Fruit fly (Drosophila melanogaster) whole organism, embryonic: ENCODE data around the gene Mocs1.
A peak's percentile ranks its signal among the peaks of the same experiment; 100 is the strongest.

Experiments used
- Bteb2 ChIP-seq: fragments of 200-800 bp; sonication (Bioruptor generic); optimal IDR thresholded peaks from 2 replicates; lab custom pipeline; 2016; ENCODE audit warnings: missing biosample characterization, missing genetic modification characterization
- CG10959 ChIP-seq: fragments of 200-800 bp; sonication (Bioruptor generic); IDR thresholded peaks from 2 replicates; pipeline ENCODE4 v1.3.6; 2022; ENCODE audit warnings: missing biosample characterization, missing genetic modification characterization
- CG12391 ChIP-seq: fragments of 200-800 bp; sonication (Bioruptor generic); optimal IDR thresholded peaks from 3 replicates; lab custom pipeline; 2018; ENCODE audit warnings: missing biosample characterization, mild to moderate bottlenecking, missing genetic modification characterization, moderate library complexity
- CG14667 ChIP-seq: fragments of 200-800 bp; sonication (Bioruptor generic); IDR thresholded peaks from 2 replicates; pipeline ENCODE4 v1.3.6; 2022; ENCODE audit warnings: missing biosample characterization, missing genetic modification characterization
- CG15011 ChIP-seq: fragments of 200-800 bp; sonication (Bioruptor generic); optimal IDR thresholded peaks from 3 replicates; lab custom pipeline; 2018; ENCODE audit warnings: missing biosample characterization, mild to moderate bottlenecking, missing genetic modification characterization
- CG15269 ChIP-seq: fragments of 200-800 bp; sonication (Bioruptor generic); optimal IDR thresholded peaks from 2 replicates; lab custom pipeline; 2018; ENCODE audit warnings: missing biosample characterization, mild to moderate bottlenecking, missing genetic modification characterization, moderate library complexity
- CG15696 ChIP-seq: fragments of 200-800 bp; sonication (Bioruptor generic); optimal IDR thresholded peaks from 2 replicates; lab custom pipeline; 2019; ENCODE audit warnings: missing biosample characterization, mild to moderate bottlenecking, missing genetic modification characterization, moderate library complexity
- CG17361 ChIP-seq: fragments of 200-800 bp; sonication (Bioruptor generic); IDR thresholded peaks from 3 replicates; pipeline ENCODE4 v1.3.6; 2022; ENCODE audit warnings: missing biosample characterization, missing genetic modification characterization
- CG17829 ChIP-seq: fragments of 200-800 bp; optimal IDR thresholded peaks from 2 replicates; lab custom pipeline; 2019; ENCODE audit warnings: missing biosample characterization, mild to moderate bottlenecking, missing genetic modification characterization, moderate library complexity
- CG1792 ChIP-seq: fragments of 200-800 bp; sonication (Bioruptor generic); optimal IDR thresholded peaks from 2 replicates; lab custom pipeline; 2016; ENCODE audit warnings: missing biosample characterization, missing genetic modification characterization
- CG2129 ChIP-seq: fragments of 200-800 bp; sonication (Bioruptor generic); IDR thresholded peaks from 2 replicates; pipeline ENCODE4 v1.3.6; 2022; ENCODE audit warnings: missing biosample characterization, missing genetic modification characterization; ENCODE audit not compliant: partially characterized antibody
- CG3065 ChIP-seq: fragments of 200-800 bp; sonication (Bioruptor generic); optimal IDR thresholded peaks from 2 replicates; lab custom pipeline; 2016; ENCODE audit warnings: missing biosample characterization, missing genetic modification characterization
- CG3163 ChIP-seq: fragments of 200-800 bp; sonication (Bioruptor generic); optimal IDR thresholded peaks from 3 replicates; lab custom pipeline; 2016; ENCODE audit warnings: missing biosample characterization, missing genetic modification characterization
- CG32767 ChIP-seq: fragments of 200-800 bp; sonication (Bioruptor generic); IDR thresholded peaks from 2 replicates; pipeline ENCODE4 v1.3.6; 2022; ENCODE audit warnings: missing biosample characterization, missing genetic modification characterization
- CG33213 ChIP-seq: fragments of 200-800 bp; sonication (Bioruptor generic); optimal IDR thresholded peaks from 3 replicates; lab custom pipeline; 2016; ENCODE audit warnings: missing biosample characterization, missing genetic modification characterization
- CG4820 ChIP-seq: fragments of 200-800 bp; sonication (Bioruptor generic); optimal IDR thresholded peaks from 3 replicates; lab custom pipeline; 2016; ENCODE audit warnings: missing biosample characterization, missing genetic modification characterization
- CG6254 ChIP-seq: fragments of 200-800 bp; sonication (Bioruptor generic); optimal IDR thresholded peaks from 3 replicates; lab custom pipeline; 2017; ENCODE audit warnings: mild to moderate bottlenecking, missing biosample characterization, missing genetic modification reagents, missing genetic modification characterization
- CG6272 ChIP-seq: fragments of 200-800 bp; sonication (Bioruptor generic); IDR thresholded peaks from 2 replicates; pipeline ENCODE4 v1.3.6; 2022; ENCODE audit warnings: missing biosample characterization, missing genetic modification characterization
- CG7987 ChIP-seq: fragments of 200-800 bp; sonication (Bioruptor generic); optimal IDR thresholded peaks from 2 replicates; lab custom pipeline; 2018; ENCODE audit warnings: missing biosample characterization, mild to moderate bottlenecking, missing genetic modification characterization, moderate library complexity
- CG8765 ChIP-seq: fragments of 200-800 bp; sonication (Bioruptor generic); IDR thresholded peaks from 2 replicates; pipeline ENCODE4 v1.3.6; 2022; ENCODE audit warnings: missing biosample characterization, missing genetic modification characterization
- Chrac-16 ChIP-seq: fragments of 200-800 bp; sonication (Bioruptor generic); optimal IDR thresholded peaks from 3 replicates; lab custom pipeline; 2016; ENCODE audit warnings: missing biosample characterization, missing genetic modification characterization
- D19B ChIP-seq: fragments of 200-800 bp; sonication (Bioruptor generic); optimal IDR thresholded peaks from 2 replicates; lab custom pipeline; 2017; ENCODE audit warnings: missing biosample characterization, mild to moderate bottlenecking, missing genetic modification characterization
- Dref ChIP-seq: fragments of 200-800 bp; sonication (Bioruptor generic); IDR thresholded peaks from 2 replicates; pipeline ENCODE4 v1.3.6; 2022; ENCODE audit warnings: missing biosample characterization, missing genetic modification characterization
- Ets65A ChIP-seq: fragments of 200-800 bp; sonication (Bioruptor generic); peaks from one replicate; lab custom pipeline; 2016; ENCODE audit warnings: missing biosample characterization, missing genetic modification characterization
- HmgD ChIP-seq: fragments of 200-800 bp; sonication (Bioruptor generic); optimal IDR thresholded peaks from 3 replicates; lab custom pipeline; 2016; ENCODE audit warnings: missing biosample characterization, missing genetic modification characterization
- Hr78 ChIP-seq, 2 experiments: fragments of 200-800 bp in 1 of 2; fragments of >200 bp in 1 of 2; sonication (Bioruptor generic) in 1 of 2; optimal IDR thresholded peaks; 2 replicates each; lab custom pipeline; 2017 to 2019; ENCODE audit warnings: missing biosample characterization in 2 of 2, missing genetic modification characterization in 2 of 2, mild to moderate bottlenecking in 1 of 2, moderate library complexity in 1 of 2
- MTF-1 ChIP-seq: fragments of 200-800 bp; sonication (Bioruptor generic); optimal IDR thresholded peaks from 2 replicates; lab custom pipeline; 2018; ENCODE audit warnings: missing biosample characterization, mild to moderate bottlenecking, missing genetic modification characterization, borderline replicate concordance
- Mad ChIP-seq: fragments of 200-800 bp; sonication (Bioruptor generic); optimal IDR thresholded peaks from 2 replicates; lab custom pipeline; 2016; ENCODE audit warnings: missing biosample characterization, missing genetic modification characterization
- NC2α ChIP-seq: fragments of 200-800 bp; sonication (Bioruptor generic); optimal IDR thresholded peaks from 2 replicates; lab custom pipeline; 2016; ENCODE audit warnings: missing biosample characterization, missing genetic modification characterization
- Pdp1 ChIP-seq, 2 experiments: fragments of 200-800 bp; sonication (Bioruptor generic); optimal IDR thresholded peaks; 3 replicates each; lab custom pipeline; 2016; ENCODE audit warnings: missing biosample characterization in 2 of 2, missing genetic modification characterization in 2 of 2, mild to moderate bottlenecking in 1 of 2, moderate library complexity in 1 of 2
- Taf1 ChIP-seq: fragments of 200-800 bp; sonication (Bioruptor generic); IDR thresholded peaks from 2 replicates; pipeline ENCODE4 v1.3.6; 2022; ENCODE audit warnings: missing biosample characterization, missing genetic modification characterization
- Usf ChIP-seq: fragments of 200-800 bp; sonication (Bioruptor generic); optimal IDR thresholded peaks from 2 replicates; lab custom pipeline; 2017; ENCODE audit warnings: missing genotype, missing biosample characterization, missing genetic modification characterization
- Vsx1 ChIP-seq: fragments of 200-800 bp; sonication (Bioruptor generic); optimal IDR thresholded peaks from 2 replicates; lab custom pipeline; 2017; ENCODE audit warnings: missing biosample characterization, mild to moderate bottlenecking, missing genetic modification characterization, missing genetic modification reagents
- az2 ChIP-seq: fragments of 200-800 bp; sonication (Bioruptor generic); optimal IDR thresholded peaks from 3 replicates; lab custom pipeline; 2016; ENCODE audit warnings: missing biosample characterization, missing genetic modification characterization
- cad ChIP-seq: fragments of >200 bp; optimal IDR thresholded peaks from 2 replicates; lab custom pipeline; 2017; ENCODE audit warnings: missing biosample characterization, missing genetic modification characterization
- chif ChIP-seq, 2 experiments: fragments of 200-800 bp; sonication (Bioruptor generic); optimal IDR thresholded peaks; 3 replicates each; lab custom pipeline; 2016; ENCODE audit warnings: missing biosample characterization in 2 of 2, missing genetic modification characterization in 2 of 2
- crp ChIP-seq, 2 experiments: fragments of 200-800 bp; sonication (Bioruptor generic); optimal IDR thresholded peaks; 2 replicates in 1 of 2; 3 replicates in 1 of 2; lab custom pipeline; 2017; ENCODE audit warnings: missing biosample characterization in 2 of 2, missing genetic modification characterization in 2 of 2, mild to moderate bottlenecking in 1 of 2, moderate library complexity in 1 of 2
- da ChIP-seq: fragments of 200-800 bp; sonication (Bioruptor generic); optimal IDR thresholded peaks from 2 replicates; lab custom pipeline; 2016; ENCODE audit warnings: missing biosample characterization, missing genetic modification characterization
- dati ChIP-seq: fragments of 200-800 bp; sonication (Bioruptor generic); IDR thresholded peaks from 2 replicates; pipeline ENCODE4 v1.3.6; 2022; ENCODE audit warnings: missing biosample characterization, missing genetic modification characterization
- ems ChIP-seq: fragments of 200-800 bp; sonication (Bioruptor generic); optimal IDR thresholded peaks from 3 replicates; lab custom pipeline; 2016; ENCODE audit warnings: missing biosample characterization, missing genetic modification characterization
- gce ChIP-seq: fragments of 200-800 bp; sonication (Bioruptor generic); IDR thresholded peaks from 3 replicates; pipeline ENCODE4 v1.3.6; 2022; ENCODE audit warnings: missing biosample characterization, missing genetic modification characterization
- h ChIP-seq: fragments of >200 bp; optimal IDR thresholded peaks from 2 replicates; lab custom pipeline; 2017
- hb ChIP-seq: fragments of 200-800 bp; sonication (Bioruptor generic); IDR thresholded peaks from 3 replicates; pipeline ENCODE4 v1.3.6; 2022; ENCODE audit warnings: missing biosample characterization, missing genetic modification characterization; ENCODE audit not compliant: partially characterized antibody
- mirr ChIP-seq: fragments of 200-800 bp; sonication (Bioruptor generic); optimal IDR thresholded peaks from 3 replicates; lab custom pipeline; 2018; ENCODE audit warnings: missing biosample characterization, mild to moderate bottlenecking, missing genetic modification characterization
- pb ChIP-seq: fragments of 200-800 bp; sonication (Bioruptor generic); optimal IDR thresholded peaks from 3 replicates; lab custom pipeline; 2016; ENCODE audit warnings: missing biosample characterization, missing genetic modification characterization
- slp2 ChIP-seq: fragments of 200-800 bp; sonication (Bioruptor generic); optimal IDR thresholded peaks from 2 replicates; lab custom pipeline; 2016; ENCODE audit warnings: missing biosample characterization, missing genetic modification characterization
- tin ChIP-seq: fragments of 200-800 bp; sonication (Bioruptor generic); optimal IDR thresholded peaks from 3 replicates; lab custom pipeline; 2016; ENCODE audit warnings: missing biosample characterization, missing genetic modification characterization
- unpg ChIP-seq: fragments of 200-800 bp; sonication (Bioruptor generic); optimal IDR thresholded peaks from 3 replicates; lab custom pipeline; 2018; ENCODE audit warnings: missing biosample characterization, mild to moderate bottlenecking, missing genetic modification characterization, moderate library complexity
- vfl ChIP-seq: fragments of 200-800 bp; sonication (Bioruptor generic); optimal IDR thresholded peaks from 2 replicates; lab custom pipeline; 2016; ENCODE audit warnings: missing biosample characterization, missing genetic modification characterization
- zfh2 ChIP-seq: fragments of 200-800 bp; sonication (Bioruptor generic); optimal IDR thresholded peaks from 2 replicates; lab custom pipeline; 2016; ENCODE audit warnings: missing biosample characterization, missing genetic modification characterization

Mocs1 gene

DNA sequence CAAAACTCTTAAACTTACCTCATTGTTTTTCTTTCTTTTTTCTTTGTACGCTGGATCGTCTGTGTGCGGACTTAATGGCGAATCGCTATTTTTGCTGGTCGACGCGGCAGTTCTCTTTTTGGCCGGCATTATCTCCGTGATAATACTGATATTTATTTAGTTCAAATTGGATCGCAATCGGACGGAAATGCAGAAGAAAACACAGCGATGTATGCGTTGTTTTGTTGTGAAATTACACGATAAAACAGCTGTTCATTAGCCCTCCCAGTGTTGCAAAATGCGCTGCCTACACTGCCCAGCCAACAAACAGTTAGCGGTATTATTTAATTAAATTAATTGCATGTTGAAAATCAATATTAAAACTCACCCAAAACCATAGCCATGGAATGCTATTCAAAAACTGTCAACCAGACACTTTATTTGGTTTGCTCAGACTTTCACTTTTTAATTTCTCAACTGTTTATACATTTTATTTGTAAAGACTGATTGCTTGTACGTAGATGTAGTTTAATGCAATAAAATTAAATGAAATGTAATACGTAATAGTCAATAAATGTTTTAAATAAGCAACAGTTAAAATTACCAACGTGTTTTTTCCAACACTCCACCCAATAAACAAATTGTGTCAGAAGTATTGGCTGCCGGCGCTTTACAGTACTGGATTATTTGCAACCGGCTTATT, 27.8 kb downstream of the Mocs1 start, which contains the start of the genes Irbp18 and APP-BP1 (continued):
- TF ChIP-seq Usf (GFP tag; lab: Kevin White, UChicago): peak; percentile 86
- TF ChIP-seq CG6254 (GFP tag; lab: Kevin White, UChicago): peak; percentile 84
- peak; percentile 59; the same call in 1 of the 2 replicates for TF ChIP-seq CG10959
- TF ChIP-seq ems (GFP tag; lab: Kevin White, UChicago): peak; percentile 96
- peak; percentile 88 for TF ChIP-seq CG33213 (GFP tag; lab: Kevin White, UChicago)
- TF ChIP-seq HmgD (GFP tag; lab: Kevin White, UChicago): peak; percentile 61
- no peak for TF ChIP-seq h (lab: Kevin White, UChicago)
- peak; percentile 93 for TF ChIP-seq Chrac-16 (GFP tag; lab: Kevin White, UChicago)
- peak; percentile 67 for TF ChIP-seq Taf1 (GFP tag; lab: Robert Waterston, UW)
- peak; percentile 95 for TF ChIP-seq slp2 (GFP tag; lab: Kevin White, UChicago)
- TF ChIP-seq CG3065: peak; percentile 84
- peak; percentile 91 for TF ChIP-seq CG1792 (GFP tag; lab: Kevin White, UChicago)
- TF ChIP-seq CG15696 (tag; lab: Kevin White, UChicago): peak; percentile 73
- peak; percentile 80 for TF ChIP-seq CG3163 (GFP tag; lab: Kevin White, UChicago)
- peak; percentile 84 for TF ChIP-seq Vsx1
- peak; percentile 91 for TF ChIP-seq CG17829 (tag; lab: Kevin White, UChicago)
- peak; percentile 94 for TF ChIP-seq tin (GFP tag; lab: Kevin White, UChicago)
- no peak for TF ChIP-seq cad (GFP tag; lab: Kevin White, UChicago)
- TF ChIP-seq chif (GFP tag; optimal IDR thresholded peaks at IDR 0.05; lab: Kevin White, UChicago): peak; percentile 84 to 95
- TF ChIP-seq da (GFP tag; lab: Kevin White, UChicago): peak; percentile 93
- peak; percentile 81 for TF ChIP-seq pb (GFP tag; lab: Kevin White, UChicago)
- peak; percentile 86 for TF ChIP-seq D19B (GFP tag; lab: Kevin White, UChicago)
- peak; percentile 92 to 96 for TF ChIP-seq Pdp1 (GFP tag; optimal IDR thresholded peaks at IDR 0.05; lab: Kevin White, UChicago)
- TF ChIP-seq zfh2 (GFP tag; lab: Kevin White, UChicago): peak; percentile 96
- peak; percentile 99 for TF ChIP-seq Ets65A (GFP tag; lab: Kevin White, UChicago)
- TF ChIP-seq CG4820: peak; percentile 93
- peak; percentile 66 for TF ChIP-seq MTF-1 (GFP tag; lab: Kevin White, UChicago)
- TF ChIP-seq CG17361 (GFP tag; lab: Robert Waterston, UW): peak; percentile 97
- TF ChIP-seq az2 (GFP tag; lab: Kevin White, UChicago): peak; percentile 96
- TF ChIP-seq CG7987 (GFP tag; lab: Kevin White, UChicago): peak; percentile 85
- TF ChIP-seq CG32767 (GFP tag; lab: Robert Waterston, UW): peak; percentile 85
- peak; percentile 92 to 95 for TF ChIP-seq crp (GFP tag; optimal IDR thresholded peaks at IDR 0.05; lab: Kevin White, UChicago)
- peak; percentile 71; the same call in 2 of the 3 replicates for TF ChIP-seq gce (GFP tag; lab: Robert Waterston, UW)
- peak; percentile 80 for TF ChIP-seq mirr (GFP tag; lab: Kevin White, UChicago)
- TF ChIP-seq hb (GFP tag; lab: Robert Waterston, UW): no peak
- peak; percentile 66 for TF ChIP-seq CG14667
- no peak for TF ChIP-seq CG2129 (GFP tag; lab: Robert Waterston, UW)
- peak; percentile 96 for TF ChIP-seq CG12391
- TF ChIP-seq Bteb2: peak; percentile 94
- peak; percentile 84 for TF ChIP-seq NC2α (GFP tag; lab: Kevin White, UChicago)
- no peak for TF ChIP-seq dati (GFP tag; lab: Robert Waterston, UW)
- no peak for TF ChIP-seq Dref (GFP tag; lab: Robert Waterston, UW)
- peak; percentile 96 for TF ChIP-seq Mad (GFP tag; lab: Kevin White, UChicago)
- TF ChIP-seq Hr78 (GFP tag; optimal IDR thresholded peaks at IDR 0.05; lab: Kevin White, UChicago): peak in 1 of 2 experiments; percentile 54
- TF ChIP-seq CG15269 (tag; lab: Kevin White, UChicago): peak; percentile 93
- peak; percentile 92 for TF ChIP-seq CG6272
- TF ChIP-seq CG8765 (GFP tag; lab: Robert Waterston, UW): peak; percentile 67
- TF ChIP-seq unpg: peak; percentile 93
- TF ChIP-seq vfl: peak; percentile 93
- peak; percentile 91 for TF ChIP-seq CG15011 (GFP tag; lab: Kevin White, UChicago)
